Fruit fly (Drosophila melanogaster) whole organism, pupa: ENCODE data around the gene Dysb.

Source experiments
- CG10348 ChIP-seq: fragments of 200-800 bp; sonication (Bioruptor generic); IDR thresholded peaks from 2 replicates; pipeline ENCODE4 v1.3.6; 2022; ENCODE audit warnings: missing biosample characterization, missing genetic modification characterization
- CG13204 ChIP-seq: fragments of 200-800 bp; sonication (Bioruptor generic); optimal IDR thresholded peaks from 2 replicates; lab custom pipeline; 2018; ENCODE audit warnings: missing biosample characterization, mild to moderate bottlenecking, missing genetic modification characterization, moderate library complexity
- CG14655 ChIP-seq: fragments of 200-800 bp; sonication (Bioruptor generic); optimal IDR thresholded peaks from 3 replicates; lab custom pipeline; 2017; ENCODE audit warnings: mild to moderate bottlenecking, missing biosample characterization, missing genetic modification reagents, missing genetic modification characterization
- CG32121 ChIP-seq: fragments of 200-800 bp; sonication (Bioruptor generic); IDR thresholded peaks from 2 replicates; pipeline ENCODE4 v1.3.6; 2022; ENCODE audit warnings: missing biosample characterization, missing genetic modification characterization
- CG34367 ChIP-seq: fragments of 200-800 bp; sonication (Bioruptor generic); optimal IDR thresholded peaks from 2 replicates; lab custom pipeline; 2018; ENCODE audit warnings: missing biosample characterization, mild to moderate bottlenecking, missing genetic modification characterization
- CG4496 ChIP-seq: fragments of 200-800 bp; sonication (Bioruptor generic); IDR thresholded peaks from 3 replicates; pipeline ENCODE4 v1.3.6; 2022; ENCODE audit warnings: missing biosample characterization, missing genetic modification characterization
- CG8159 ChIP-seq: fragments of 200-800 bp; sonication (Bioruptor generic); optimal IDR thresholded peaks from 3 replicates; lab custom pipeline; 2018; ENCODE audit warnings: missing biosample characterization, mild to moderate bottlenecking, missing genetic modification characterization, moderate library complexity
- CG8301 ChIP-seq: fragments of 200-800 bp; sonication (Bioruptor generic); optimal IDR thresholded peaks from 2 replicates; lab custom pipeline; 2018; ENCODE audit warnings: missing biosample characterization, mild to moderate bottlenecking, missing genetic modification characterization
- CG9948 ChIP-seq: fragments of 200-800 bp; sonication (Bioruptor generic); optimal IDR thresholded peaks from 2 replicates; lab custom pipeline; 2018; ENCODE audit warnings: missing biosample characterization, mild to moderate bottlenecking, missing genetic modification characterization, moderate library complexity
- EcR ChIP-seq: fragments of 200-800 bp; sonication (Bioruptor generic); optimal IDR thresholded peaks from 3 replicates; lab custom pipeline; 2019; ENCODE audit warnings: missing biosample characterization, missing genetic modification characterization, mild to moderate bottlenecking, moderate library complexity, missing genetic modification reagents
- Ets98B ChIP-seq: fragments of 200-800 bp; sonication (Bioruptor generic); IDR thresholded peaks from 2 replicates; pipeline ENCODE4 v1.3.6; 2022; ENCODE audit warnings: missing biosample characterization, missing genetic modification characterization
- Pif1A ChIP-seq: fragments of 200-800 bp; sonication (Bioruptor generic); optimal IDR thresholded peaks from 3 replicates; lab custom pipeline; 2016; ENCODE audit warnings: missing biosample characterization, missing genetic modification characterization
- gl ChIP-seq: fragments of 200-800 bp; sonication (Bioruptor generic); optimal IDR thresholded peaks from 2 replicates; lab custom pipeline; 2018; ENCODE audit warnings: missing biosample characterization, mild to moderate bottlenecking, missing genetic modification characterization

- TF ChIP-seq CG4496 (GFP tag; lab: Robert Waterston, UW) (no peak), CG8301 (tag; lab: Kevin White, UChicago) (no peak), CG32121 (GFP tag; lab: Robert Waterston, UW) (no peak), Pif1A (GFP tag; lab: Kevin White, UChicago) (no peak), CG9948 (tag; lab: Kevin White, UChicago) (no peak), CG34367 (tag; lab: Kevin White, UChicago) (no peak), CG13204 (no peak), gl (tag; lab: Kevin White, UChicago) (no peak), CG8159 (no peak), Ets98B (GFP tag; lab: Robert Waterston, UW) (no peak), CG10348 (GFP tag; lab: Robert Waterston, UW) (no peak), EcR (no peak), CG14655 (GFP tag; lab: Kevin White, UChicago) (no peak)
Observed at dm6 chr3L:18836658-18837057, 30.9 kb upstream of the Dysb start.
